Fruit fly (Drosophila melanogaster) whole organism, prepupa: ENCODE measurements around the gene ebd1.

Source experiments
- CG10631 ChIP-seq: fragments of 200-800 bp; sonication (Bioruptor generic); optimal IDR thresholded peaks from 2 replicates; lab custom pipeline; 2016; ENCODE audit warnings: missing biosample characterization, missing genetic modification characterization
- CG10669 ChIP-seq: fragments of 200-800 bp; sonication (Bioruptor generic); optimal IDR thresholded peaks from 3 replicates; lab custom pipeline; 2018; ENCODE audit warnings: missing biosample characterization, mild to moderate bottlenecking, missing genetic modification characterization, moderate library complexity
- CG11294 ChIP-seq: fragments of 200-800 bp; sonication (Bioruptor generic); IDR thresholded peaks from 2 replicates; pipeline ENCODE4 v1.3.6; 2022; ENCODE audit warnings: missing biosample characterization, missing genetic modification characterization
- CG11762 ChIP-seq: fragments of 200-800 bp; sonication (Bioruptor generic); optimal IDR thresholded peaks from 3 replicates; lab custom pipeline; 2016; ENCODE audit warnings: missing biosample characterization, missing genetic modification characterization; ENCODE audit not compliant: insufficient read depth
- CG16779 ChIP-seq: fragments of 200-800 bp; sonication (Bioruptor generic); optimal IDR thresholded peaks from 3 replicates; lab custom pipeline; 2017; ENCODE audit warnings: missing biosample characterization, mild to moderate bottlenecking, missing genetic modification characterization
- CG3032 ChIP-seq: fragments of 200-800 bp; optimal IDR thresholded peaks from 2 replicates; lab custom pipeline; 2019; ENCODE audit warnings: missing biosample characterization, mild to moderate bottlenecking, missing genetic modification characterization, moderate library complexity
- CG32006 ChIP-seq: fragments of 200-800 bp; sonication (Bioruptor generic); optimal IDR thresholded peaks from 3 replicates; lab custom pipeline; 2017; ENCODE audit warnings: missing biosample characterization, mild to moderate bottlenecking, missing genetic modification characterization
- CG3919 ChIP-seq: fragments of 200-800 bp; sonication (Bioruptor generic); optimal IDR thresholded peaks from 3 replicates; lab custom pipeline; 2016; ENCODE audit warnings: missing biosample characterization, missing genetic modification characterization
- CG6276 ChIP-seq: fragments of 200-800 bp; sonication (Bioruptor generic); optimal IDR thresholded peaks from 2 replicates; lab custom pipeline; 2017; ENCODE audit warnings: missing biosample characterization, mild to moderate bottlenecking, missing genetic modification characterization
- CG6792 ChIP-seq: fragments of 200-800 bp; sonication (Bioruptor generic); optimal IDR thresholded peaks from 3 replicates; lab custom pipeline; 2016; ENCODE audit warnings: missing biosample characterization, missing genetic modification characterization
- CG6854 ChIP-seq: fragments of 200-800 bp; sonication (Bioruptor generic); optimal IDR thresholded peaks from 2 replicates; lab custom pipeline; 2017; ENCODE audit warnings: missing biosample characterization, mild to moderate bottlenecking, missing genetic modification characterization
- CG7368 ChIP-seq: fragments of 200-800 bp; sonication (Bioruptor generic); optimal IDR thresholded peaks from 3 replicates; lab custom pipeline; 2016; ENCODE audit warnings: missing biosample characterization, missing genetic modification characterization
- CG8119 ChIP-seq: fragments of 200-800 bp; sonication (Bioruptor generic); IDR thresholded peaks from 3 replicates; pipeline ENCODE4 v1.3.6; 2022; ENCODE audit warnings: missing biosample characterization, missing genetic modification characterization
- CG8319 ChIP-seq: fragments of 200-800 bp; sonication (Bioruptor generic); optimal IDR thresholded peaks from 3 replicates; lab custom pipeline; 2016; ENCODE audit warnings: missing biosample characterization, missing genetic modification characterization
- CG8632 ChIP-seq: fragments of 200-800 bp; sonication (Bioruptor generic); optimal IDR thresholded peaks from 3 replicates; lab custom pipeline; 2016; ENCODE audit warnings: missing biosample characterization, missing genetic modification characterization
- CG9139 ChIP-seq: fragments of 200-800 bp; sonication (Bioruptor generic); optimal IDR thresholded peaks from 3 replicates; lab custom pipeline; 2017; ENCODE audit warnings: missing biosample characterization, mild to moderate bottlenecking, missing genetic modification characterization
- Eip78C ChIP-seq: fragments of 200-800 bp; sonication (Bioruptor generic); peaks from one replicate; lab custom pipeline; 2016; ENCODE audit warnings: missing biosample characterization, missing genetic modification characterization
- Ets96B ChIP-seq: fragments of 200-800 bp; optimal IDR thresholded peaks from 2 replicates; lab custom pipeline; 2019; ENCODE audit warnings: missing biosample characterization, mild to moderate bottlenecking, missing genetic modification characterization, moderate library complexity
- Gug ChIP-seq: fragments of 200-800 bp; sonication (Bioruptor generic); IDR thresholded peaks from 2 replicates; pipeline ENCODE4 v1.3.6; 2022; ENCODE audit warnings: missing biosample characterization, missing genetic modification characterization
- Hr39 ChIP-seq: fragments of 200-800 bp; sonication (Bioruptor generic); optimal IDR thresholded peaks from 2 replicates; lab custom pipeline; 2016; ENCODE audit warnings: missing biosample characterization, missing genetic modification characterization
- Hr4 ChIP-seq: fragments of 200-800 bp; sonication (Bioruptor generic); optimal IDR thresholded peaks from 3 replicates; lab custom pipeline; 2016; ENCODE audit warnings: missing biosample characterization, missing genetic modification characterization
- OdsH ChIP-seq: fragments of 200-800 bp; sonication (Bioruptor generic); optimal IDR thresholded peaks from 3 replicates; lab custom pipeline; 2016; ENCODE audit warnings: missing biosample characterization, missing genetic modification characterization
- Sox102F ChIP-seq: fragments of 200-800 bp; sonication (Bioruptor generic); optimal IDR thresholded peaks from 2 replicates; lab custom pipeline; 2016; ENCODE audit warnings: missing biosample characterization, mild to moderate bottlenecking, missing genetic modification characterization
- Sox14 ChIP-seq: fragments of 200-800 bp; sonication (Bioruptor generic); optimal IDR thresholded peaks from 3 replicates; lab custom pipeline; 2016; ENCODE audit warnings: missing biosample characterization, missing genetic modification characterization
- Sox15 ChIP-seq: fragments of 200-800 bp; sonication (Bioruptor generic); optimal IDR thresholded peaks from 3 replicates; lab custom pipeline; 2016; ENCODE audit warnings: missing biosample characterization, missing genetic modification characterization
- acj6 ChIP-seq: fragments of 200-800 bp; sonication (Bioruptor generic); optimal IDR thresholded peaks from 3 replicates; lab custom pipeline; 2016; ENCODE audit warnings: missing biosample characterization, missing genetic modification characterization
- cyc ChIP-seq: fragments of 200-800 bp; sonication (Bioruptor generic); optimal IDR thresholded peaks from 3 replicates; lab custom pipeline; 2016; ENCODE audit warnings: missing biosample characterization, missing genetic modification characterization
- dsx ChIP-seq: fragments of 200-800 bp; optimal IDR thresholded peaks from 3 replicates; lab custom pipeline; 2019; ENCODE audit warnings: missing biosample characterization, mild to moderate bottlenecking, missing genetic modification characterization, moderate library complexity; ENCODE audit not compliant: poor library complexity, severe bottlenecking
- eg ChIP-seq: fragments of 200-800 bp; sonication (Bioruptor generic); IDR thresholded peaks from 3 replicates; pipeline ENCODE4 v1.3.6; 2022; ENCODE audit warnings: missing biosample characterization, missing genetic modification characterization
- fd85E ChIP-seq: fragments of 200-800 bp; sonication (Bioruptor generic); optimal IDR thresholded peaks from 3 replicates; lab custom pipeline; 2016; ENCODE audit warnings: missing biosample characterization, missing genetic modification characterization
- fkh ChIP-seq: fragments of 200-800 bp; sonication (Bioruptor generic); optimal IDR thresholded peaks from 3 replicates; lab custom pipeline; 2017; ENCODE audit warnings: missing biosample characterization, mild to moderate bottlenecking, missing genetic modification characterization, moderate library complexity
- lz ChIP-seq: fragments of 200-800 bp; sonication (Bioruptor generic); optimal IDR thresholded peaks from 3 replicates; lab custom pipeline; 2016; ENCODE audit warnings: missing biosample characterization, missing genetic modification characterization
- net ChIP-seq: fragments of 200-800 bp; sonication (Bioruptor generic); optimal IDR thresholded peaks from 3 replicates; lab custom pipeline; 2016; ENCODE audit warnings: missing biosample characterization, missing genetic modification characterization
- pdm3 ChIP-seq: fragments of 200-800 bp; sonication (Bioruptor generic); optimal IDR thresholded peaks from 3 replicates; lab custom pipeline; 2016; ENCODE audit warnings: missing biosample characterization, missing genetic modification characterization
- spab ChIP-seq: fragments of 200-800 bp; sonication (Bioruptor generic); optimal IDR thresholded peaks from 2 replicates; lab custom pipeline; 2017; ENCODE audit warnings: missing biosample characterization, mild to moderate bottlenecking, missing genetic modification characterization, missing genetic modification reagents
- ss ChIP-seq, 2 experiments: fragments of 200-800 bp; sonication (Bioruptor generic); optimal IDR thresholded peaks; 2 replicates in 1 of 2; 3 replicates in 1 of 2; lab custom pipeline; 2017 to 2018; ENCODE audit warnings: mild to moderate bottlenecking in 2 of 2, missing biosample characterization in 2 of 2, missing genetic modification characterization in 2 of 2, moderate library complexity in 1 of 2
- svp ChIP-seq: fragments of 200-800 bp; sonication (Bioruptor generic); peaks from one replicate; lab custom pipeline; 2016; ENCODE audit warnings: missing biosample characterization, missing genetic modification characterization
- topi ChIP-seq: fragments of 200-800 bp; sonication (Bioruptor generic); optimal IDR thresholded peaks from 3 replicates; lab custom pipeline; 2016; ENCODE audit warnings: missing biosample characterization, missing genetic modification characterization
- vri ChIP-seq: fragments of 200-800 bp; sonication (Bioruptor generic); optimal IDR thresholded peaks from 3 replicates; lab custom pipeline; 2016; ENCODE audit warnings: missing biosample characterization, mild to moderate bottlenecking, missing genetic modification characterization

The ebd1 gene

DNA sequence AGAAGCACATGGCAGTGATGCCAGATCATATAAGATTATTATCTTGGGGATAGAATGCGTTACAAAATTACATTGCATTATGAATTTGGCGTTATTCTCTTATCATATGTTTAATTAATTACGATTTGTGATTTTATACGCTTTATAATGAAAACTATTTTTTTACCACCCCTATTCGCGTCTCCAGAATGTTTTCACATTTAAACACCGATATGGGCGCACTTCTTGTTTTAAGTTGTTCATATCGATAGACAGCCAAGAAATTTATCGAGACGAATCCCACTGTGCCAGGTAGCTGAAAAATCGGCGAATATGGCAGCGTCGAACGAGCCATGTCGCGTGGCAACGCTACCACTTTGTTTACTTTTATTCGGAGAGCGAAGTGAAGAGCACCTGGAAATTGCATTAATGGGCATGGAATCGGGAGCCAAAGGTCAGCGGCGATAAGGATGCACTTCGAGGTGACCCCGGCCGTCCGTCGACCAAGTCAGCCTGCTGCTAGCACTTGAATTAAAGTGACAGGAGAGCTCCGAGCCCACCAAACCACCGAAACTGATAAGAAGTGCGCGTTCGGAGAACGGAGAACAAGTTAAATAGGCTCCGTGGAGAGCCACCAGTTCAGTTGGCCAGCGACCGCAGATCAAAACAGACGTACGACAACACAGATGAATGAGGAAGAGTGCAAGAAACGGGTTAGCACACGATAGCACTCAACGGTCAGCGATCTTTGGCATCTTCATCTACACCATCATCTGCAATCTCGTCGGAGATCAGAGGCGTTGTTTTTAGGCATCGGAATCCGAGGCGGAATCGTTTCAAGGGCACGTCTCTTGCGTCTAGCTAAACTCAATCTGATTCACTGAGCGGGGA, 37.0 kb downstream of the ebd1 start, which contains the start of gene Gale:
TSS of gene Gale (plus strand) at position 401 of the 870 bp plus-strand sequence.
- peak; percentile 21 for TF ChIP-seq Sox14 (GFP tag; lab: Kevin White, UChicago)
- TF ChIP-seq svp (GFP tag; lab: Kevin White, UChicago): peak; percentile 99
- TF ChIP-seq CG6276 (GFP tag; lab: Kevin White, UChicago): peak; percentile 5
- peak; percentile 97 for TF ChIP-seq fkh
- TF ChIP-seq CG9139 (GFP tag; lab: Kevin White, UChicago): peak; percentile 54
- peak; percentile 31 for TF ChIP-seq CG16779
- TF ChIP-seq Hr39 (GFP tag; lab: Kevin White, UChicago): no peak
- TF ChIP-seq CG10669: no peak
- no peak for TF ChIP-seq CG11762 (GFP tag; lab: Kevin White, UChicago)
- peak; percentile 68 for TF ChIP-seq Eip78C (GFP tag; lab: Kevin White, UChicago)
- no peak for TF ChIP-seq CG8319 (GFP tag; lab: Kevin White, UChicago)
- no peak for TF ChIP-seq Sox102F
- TF ChIP-seq CG10631 (GFP tag; lab: Kevin White, UChicago): no peak
- TF ChIP-seq CG8119 (GFP tag; lab: Robert Waterston, UW): peak; percentile 52; the same call in 1 of the 3 replicates
- no peak for TF ChIP-seq dsx
- TF ChIP-seq CG7368 (GFP tag; lab: Kevin White, UChicago): no peak
- TF ChIP-seq Hr4 (GFP tag; lab: Kevin White, UChicago): no peak
- no peak for TF ChIP-seq vri (GFP tag; lab: Kevin White, UChicago)
- TF ChIP-seq fd85E: no peak
- peak; percentile 24 to 61 for TF ChIP-seq ss (GFP tag; optimal IDR thresholded peaks at IDR 0.05; lab: Kevin White, UChicago)
- peak; percentile 33 for TF ChIP-seq CG6854 (GFP tag; lab: Kevin White, UChicago)
- no peak for TF ChIP-seq Gug (GFP tag; lab: Robert Waterston, UW)
- TF ChIP-seq CG32006 (GFP tag; lab: Kevin White, UChicago): no peak
- TF ChIP-seq CG6792 (GFP tag; lab: Kevin White, UChicago): no peak
- TF ChIP-seq net (GFP tag; lab: Kevin White, UChicago): peak; percentile 17
- no peak for TF ChIP-seq lz (GFP tag; lab: Kevin White, UChicago)

DNA sequence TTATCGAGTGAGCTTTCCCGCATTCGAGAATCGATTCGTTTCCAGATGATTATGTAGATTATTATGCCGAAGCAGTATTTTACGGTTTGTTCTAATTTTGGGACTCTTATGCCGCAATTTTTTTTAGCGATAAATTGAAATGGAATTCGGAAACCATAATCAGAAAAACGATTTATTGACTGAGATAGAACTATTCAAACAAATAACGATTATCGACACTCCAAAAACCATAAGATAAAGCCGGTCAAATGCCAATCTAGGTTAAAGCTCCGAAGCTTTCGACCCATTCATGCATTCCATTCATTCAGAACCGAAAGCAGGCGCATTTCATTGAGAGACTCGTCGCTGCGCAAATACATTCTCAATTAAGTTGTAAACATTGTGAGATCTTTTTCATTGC, 37.8 kb downstream of the ebd1 start:
- TF ChIP-seq dsx (no peak), OdsH (GFP tag; lab: Kevin White, UChicago) (no peak), topi (GFP tag; lab: Kevin White, UChicago) (no peak), CG11762 (GFP tag; lab: Kevin White, UChicago) (no peak), CG8119 (GFP tag; lab: Robert Waterston, UW) (no peak), ss (GFP tag; optimal IDR thresholded peaks at IDR 0.05; lab: Kevin White, UChicago) (no peak), CG3032 (tag; lab: Kevin White, UChicago) (no peak), Hr4 (GFP tag; lab: Kevin White, UChicago) (no peak), cyc (GFP tag; lab: Kevin White, UChicago) (no peak), CG16779 (no peak), spab (no peak), CG32006 (GFP tag; lab: Kevin White, UChicago) (no peak), CG6792 (GFP tag; lab: Kevin White, UChicago) (no peak), CG6276 (GFP tag; lab: Kevin White, UChicago) (no peak)

DNA sequence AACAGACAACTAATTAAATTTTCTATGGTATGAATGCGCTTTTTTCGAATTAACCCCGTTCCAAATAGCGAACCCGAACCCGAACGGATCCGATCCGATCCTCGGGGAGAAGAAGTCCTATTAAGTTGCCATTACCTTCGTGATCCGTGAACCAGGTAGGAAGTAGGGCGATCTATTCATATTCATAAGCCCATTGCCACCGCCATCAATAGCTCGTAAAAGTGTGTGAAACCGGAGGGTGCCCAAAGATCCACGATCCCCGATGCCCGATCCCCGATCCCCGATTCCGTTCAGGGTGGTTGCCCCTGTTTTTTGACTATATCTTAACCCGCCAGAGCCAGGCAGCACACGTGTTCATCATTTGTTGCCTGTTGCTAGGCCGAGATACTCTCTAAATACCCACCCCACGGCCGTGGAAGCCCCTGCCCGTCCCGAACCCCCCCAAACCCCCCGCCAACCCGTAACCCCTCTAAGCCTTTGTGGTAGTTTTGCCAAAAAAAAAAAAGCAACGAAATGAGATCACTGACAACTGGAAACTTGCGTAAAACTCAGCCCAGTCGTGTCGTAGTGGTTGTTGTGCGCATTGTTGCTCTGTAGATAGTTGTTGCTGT, 39.8 kb downstream of the ebd1 start:
- TF ChIP-seq CG8319 (GFP tag; lab: Kevin White, UChicago) (no peak), Eip78C (GFP tag; lab: Kevin White, UChicago) (no peak), CG3919 (GFP tag; lab: Kevin White, UChicago) (no peak), CG10669 (no peak), CG11294 (no peak), CG16779 (no peak), fd85E (no peak), CG10631 (GFP tag; lab: Kevin White, UChicago) (no peak), CG8632 (GFP tag; lab: Kevin White, UChicago) (no peak), CG9139 (GFP tag; lab: Kevin White, UChicago) (no peak), spab (no peak), Ets96B (no peak), CG8119 (GFP tag; lab: Robert Waterston, UW) (no peak), acj6 (GFP tag; lab: Kevin White, UChicago) (no peak), pdm3 (GFP tag; lab: Kevin White, UChicago) (no peak), Sox15 (no peak), eg (GFP tag; lab: Robert Waterston, UW) (no peak), Hr39 (GFP tag; lab: Kevin White, UChicago) (no peak)
